Worm (Caenorhabditis elegans): ENCODE measurements around the gene C16A11.7.

Gene C16A11.7

ce11 chrII:4222983-4223382, 33.8 kb downstream of the C16A11.7 start, which contains the start of gene C16A11.5:
TSS of gene C16A11.5 (plus strand) at chrII:4223305.
- TF ChIP-seq W03F9.2 (tag; optimal IDR thresholded peaks at IDR 0.05) = no peak
- no peak for TF ChIP-seq him-1 (tag; optimal IDR thresholded peaks at IDR 0.05)
- TF ChIP-seq dao-5 (tag; optimal IDR thresholded peaks at IDR 0.05) = no peak

DNA sequence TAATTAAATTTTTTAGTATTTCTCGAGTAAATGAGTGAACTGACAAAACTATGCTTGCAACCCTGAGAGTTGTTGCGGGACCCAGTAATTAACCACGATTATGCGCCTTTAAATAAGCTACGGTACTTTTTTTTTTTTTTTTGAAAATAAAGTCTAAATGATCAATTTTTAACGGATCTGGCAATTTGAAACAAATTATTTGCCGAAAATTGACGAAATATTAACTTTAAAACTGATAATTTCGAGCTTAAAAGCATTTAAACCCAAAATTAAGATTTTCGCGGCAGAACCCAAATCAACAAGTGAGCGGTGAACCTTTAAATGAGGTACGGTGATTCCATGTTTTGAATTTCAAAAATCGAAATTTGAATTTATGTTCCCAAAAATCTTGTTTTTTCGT, 34.3 kb downstream of the C16A11.7 start:
- no peak for TF ChIP-seq dao-5 (tag; optimal IDR thresholded peaks at IDR 0.05)
- no peak for TF ChIP-seq him-1 (tag; optimal IDR thresholded peaks at IDR 0.05)
- no peak for TF ChIP-seq W03F9.2 (tag; optimal IDR thresholded peaks at IDR 0.05)

DNA sequence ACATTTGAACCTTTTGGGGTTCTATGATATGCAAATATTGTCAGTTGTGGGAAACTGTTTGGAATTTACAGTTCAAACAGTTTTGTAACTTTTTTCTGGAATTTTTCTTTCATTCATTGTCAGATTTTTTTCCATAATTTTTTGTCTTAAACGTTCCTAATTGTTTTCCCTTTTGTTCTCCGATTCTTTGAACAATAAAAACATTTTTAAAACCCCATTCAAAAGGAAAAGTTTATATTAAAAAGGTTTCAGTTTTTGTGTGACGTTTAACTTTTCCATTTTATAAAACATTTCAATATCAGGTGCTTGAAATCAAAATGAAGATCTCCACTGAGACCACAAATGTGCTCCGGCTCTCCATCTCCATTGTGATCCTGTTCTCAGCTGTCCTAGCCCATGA, 37.7 kb downstream of the C16A11.7 start, which contains the start of gene F31D5.1:
Gene F31D5.1, plus strand, starts transcription at position 301 of the 400 bp plus-strand sequence.
- no peak for TF ChIP-seq him-1 (tag; optimal IDR thresholded peaks at IDR 0.05)
- no peak for TF ChIP-seq W03F9.2 (tag; optimal IDR thresholded peaks at IDR 0.05)

DNA sequence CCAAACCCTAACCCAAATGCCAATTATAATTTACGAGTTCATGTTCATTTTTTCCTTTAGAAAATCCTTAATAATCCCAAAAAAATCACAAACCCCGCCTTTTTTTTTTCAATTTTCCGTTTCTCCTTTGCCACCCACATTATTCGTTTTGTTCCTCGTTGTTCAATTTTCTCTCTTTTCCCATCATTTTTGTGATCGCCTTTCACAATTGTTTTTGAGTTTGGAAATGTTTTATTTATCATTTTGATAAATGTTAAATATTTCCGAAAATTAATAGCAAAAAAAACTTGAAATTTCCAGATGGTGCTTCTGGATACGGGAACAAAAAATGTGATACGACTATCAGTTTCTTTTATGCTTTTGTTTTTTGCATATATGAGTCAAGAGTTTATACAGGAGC, 41.4 kb downstream of the C16A11.7 start, which contains the start of gene F31D5.2:
Gene F31D5.2, plus strand, starts transcription at position 301 of the 400 bp plus-strand sequence.
- TF ChIP-seq W03F9.2 (tag; optimal IDR thresholded peaks at IDR 0.05) = no peak
- TF ChIP-seq dao-5 (tag; optimal IDR thresholded peaks at IDR 0.05) = no peak
- no peak for TF ChIP-seq him-1 (tag; optimal IDR thresholded peaks at IDR 0.05)

DNA sequence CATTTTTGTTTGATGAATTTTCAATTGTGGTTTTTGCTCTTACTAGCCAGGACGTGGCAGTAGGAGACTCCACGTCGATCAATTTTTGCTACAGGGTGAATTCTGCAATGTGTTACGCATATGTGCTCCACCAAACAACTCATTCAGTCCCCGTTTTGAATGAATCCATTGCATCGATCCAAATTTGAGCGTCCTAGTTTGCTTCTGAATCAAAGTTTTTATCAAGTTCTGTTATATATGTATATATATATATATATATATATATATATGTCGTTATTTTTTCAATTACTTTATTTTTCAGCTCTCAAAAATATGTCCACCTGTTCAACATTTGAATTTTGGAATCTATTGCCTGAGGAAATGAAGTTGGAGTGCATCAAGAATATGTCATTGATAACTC, 45.6 kb downstream of the C16A11.7 start, which contains the start of gene F31D5.7:
Gene F31D5.7, plus strand, starts transcription at position 301 of the 400 bp plus-strand sequence.
- TF ChIP-seq dao-5 (tag; optimal IDR thresholded peaks at IDR 0.05) = no peak
- no peak for TF ChIP-seq him-1 (tag; optimal IDR thresholded peaks at IDR 0.05)
- TF ChIP-seq W03F9.2 (tag; optimal IDR thresholded peaks at IDR 0.05) = no peak

DNA sequence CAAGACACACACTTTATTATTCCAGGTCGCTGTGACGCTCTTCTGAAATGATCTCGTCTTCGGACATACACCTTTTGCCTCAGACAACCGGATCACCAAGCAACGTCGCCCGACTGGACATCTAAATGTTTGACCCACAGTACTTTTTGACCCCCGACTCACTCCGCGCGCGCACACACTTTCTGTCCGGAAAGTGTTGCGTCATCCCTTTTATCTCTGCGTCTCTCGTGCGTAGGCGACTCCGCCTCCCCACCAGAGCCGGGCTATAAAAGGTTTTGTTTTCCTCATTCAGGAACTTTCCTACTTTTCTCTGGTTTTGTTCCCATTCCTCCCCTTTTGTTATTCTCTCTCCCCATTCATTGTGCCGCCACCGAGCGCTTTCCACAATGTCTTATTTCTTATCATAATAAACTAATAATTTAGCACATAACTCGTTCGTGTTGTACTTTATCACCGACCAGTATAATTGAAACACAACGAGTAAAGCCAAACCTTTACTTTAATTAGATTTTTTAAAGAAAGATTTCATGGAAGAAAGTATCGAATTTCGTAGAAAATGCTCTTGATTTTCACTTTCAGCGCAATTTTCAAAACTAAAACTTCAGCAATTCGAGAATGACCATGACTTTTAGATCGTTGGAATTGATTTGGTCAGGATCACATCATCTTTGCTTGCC, 47.5 kb downstream of the C16A11.7 start, which contains the start of gene F31D5.6:
Gene F31D5.6, plus strand, starts transcription at position 627 of the 677 bp plus-strand sequence.
- no peak for TF ChIP-seq dao-5 (tag; optimal IDR thresholded peaks at IDR 0.05)
- no peak for TF ChIP-seq W03F9.2 (tag; optimal IDR thresholded peaks at IDR 0.05)
- TF ChIP-seq him-1 (tag; optimal IDR thresholded peaks at IDR 0.05) = no peak
